Worm (Caenorhabditis elegans): ENCODE data around the gene F53F8.6.

Gene F53F8.6

ce11 chrV:20693968-20694367 is 10.1 kb upstream of the F53F8.6 start:
- TF ChIP-seq F52B5.7 (tag; optimal IDR thresholded peaks at IDR 0.05): peak; percentile 62
- TF ChIP-seq akir-1 (GFP tag; optimal IDR thresholded peaks at IDR 0.05): no peak
- TF ChIP-seq Y53F4B.3 (GFP tag; IDR thresholded peaks at IDR 0.05): no peak
- no peak for TF ChIP-seq F10E7.11 (tag; optimal IDR thresholded peaks at IDR 0.05)
- peak; percentile 50 for TF ChIP-seq snpc-1.1 (tag; optimal IDR thresholded peaks at IDR 0.05; ENCODE audit: insufficient read depth)
- peak in 1 of 3 experiments; percentile 19 for TF ChIP-seq lin-35 (GFP tag; optimal IDR thresholded peaks at IDR 0.05)
- no peak for TF ChIP-seq unc-62 (GFP tag; optimal IDR thresholded peaks at IDR 0.05)
- TF ChIP-seq madf-3 (GFP tag; IDR thresholded peaks at IDR 0.05): 0 out of 2 replicates have a peak, but pooled peaks have one; percentile 40
- peak; percentile 52 for TF ChIP-seq F57C9.4 (tag; optimal IDR thresholded peaks at IDR 0.05)
- no peak for TF ChIP-seq Y79H2A.3 (GFP tag; conservative IDR thresholded peaks at IDR 0.05)
- peak; percentile 75; the same call in 1 of the 2 replicates for TF ChIP-seq Y53G8AR.9 (GFP tag; conservative IDR thresholded peaks at IDR 0.05)
- peak; percentile 77 for TF ChIP-seq die-1 (tag; optimal IDR thresholded peaks at IDR 0.05)
- peak; percentile 68 for TF ChIP-seq pbrm-1 (GFP tag; IDR thresholded peaks at IDR 0.05)
- no peak for TF ChIP-seq unc-130 (GFP tag; optimal IDR thresholded peaks at IDR 0.05)
- peak; percentile 41; the same call in 1 of the 2 replicates for TF ChIP-seq egrh-3 (GFP tag; IDR thresholded peaks at IDR 0.05)
- TF ChIP-seq nfyb-1 (GFP tag; IDR thresholded peaks at IDR 0.05): peak; percentile 84
- TF ChIP-seq nhr-179 (tag; optimal IDR thresholded peaks at IDR 0.05): peak; percentile 40
- no peak for TF ChIP-seq B0019.2 (GFP tag; conservative IDR thresholded peaks at IDR 0.05)
- TF ChIP-seq xnd-1 (tag; optimal IDR thresholded peaks at IDR 0.05): no peak
- TF ChIP-seq him-1 (tag; optimal IDR thresholded peaks at IDR 0.05): peak; percentile 81
- TF ChIP-seq hrde-1 (tag; optimal IDR thresholded peaks at IDR 0.05; ENCODE audit: borderline replicate concordance): peak; percentile 38
- TF ChIP-seq let-607 (tag; optimal IDR thresholded peaks at IDR 0.05): peak in 1 of 2 experiments; percentile 52
- no peak for TF ChIP-seq mel-28 (tag; optimal IDR thresholded peaks at IDR 0.05; ENCODE audit: borderline replicate concordance)
- TF ChIP-seq T07F8.4 (tag; optimal IDR thresholded peaks at IDR 0.05): peak; percentile 49
- peak; percentile 44; the same call in 1 of the 2 replicates for TF ChIP-seq K11D2.4 (GFP tag; IDR thresholded peaks at IDR 0.05)
- peak; percentile 66 for TF ChIP-seq hmg-1.2 (GFP tag; IDR thresholded peaks at IDR 0.05)
- TF ChIP-seq ekl-4 (GFP tag; IDR thresholded peaks at IDR 0.05): peak; percentile 56; the same call in 1 of the 2 replicates
- peak; percentile 80 for TF ChIP-seq somi-1 (GFP tag; optimal IDR thresholded peaks at IDR 0.05)
- TF ChIP-seq madf-10 (tag; optimal IDR thresholded peaks at IDR 0.05): peak; percentile 42
- TF ChIP-seq T26A5.8 (tag; optimal IDR thresholded peaks at IDR 0.05): no peak
- TF ChIP-seq ztf-28 (GFP tag; IDR thresholded peaks at IDR 0.05): 0 out of 2 replicates have a peak, but pooled peaks have one; percentile 24
- peak; percentile 70; the same call in 1 of the 2 replicates for TF ChIP-seq Y56A3A.18 (GFP tag; IDR thresholded peaks at IDR 0.05)
- TF ChIP-seq snpc-1.3 (tag; optimal IDR thresholded peaks at IDR 0.05; ENCODE audit: insufficient read depth): peak; percentile 46
- peak; percentile 22 for TF ChIP-seq snpc-4 (GFP tag; optimal IDR thresholded peaks at IDR 0.05)
- TF ChIP-seq snpc-4 (tag; optimal IDR thresholded peaks at IDR 0.05): peak in 3 of 4 experiments; percentile 13 to 73 (median 71)
- TF ChIP-seq nhr-120 (GFP tag; IDR thresholded peaks at IDR 0.05): 0 out of 2 replicates have a peak, but pooled peaks have one; percentile 36
- TF ChIP-seq ceh-27 (GFP tag; optimal IDR thresholded peaks at IDR 0.05): peak; percentile 59
- TF ChIP-seq snpc-3.4 (tag; optimal IDR thresholded peaks at IDR 0.05): peak; percentile 44
- 0 out of 2 replicates have a peak, but pooled peaks have one; percentile 18 for TF ChIP-seq attf-6 (GFP tag; IDR thresholded peaks at IDR 0.05)
- TF ChIP-seq egl-44 (GFP tag; IDR thresholded peaks at IDR 0.05): peak; percentile 65; the same call in 1 of the 2 replicates
- peak; percentile 36 for TF ChIP-seq ztf-26 (tag; optimal IDR thresholded peaks at IDR 0.05)
- TF ChIP-seq Y95B8A.8 (GFP tag; IDR thresholded peaks at IDR 0.05): peak; percentile 72; the same call in 1 of the 2 replicates
- no peak for TF ChIP-seq nfya-2 (GFP tag; IDR thresholded peaks at IDR 0.05)
- TF ChIP-seq athp-1 (tag; optimal IDR thresholded peaks at IDR 0.05): no peak
- TF ChIP-seq rcor-1 (GFP tag; IDR thresholded peaks at IDR 0.05): peak; percentile 69; the same call in 1 of the 2 replicates
- TF ChIP-seq hmg-20 (GFP tag; IDR thresholded peaks at IDR 0.05): peak; percentile 19; the same call in 1 of the 2 replicates
- no peak for TF ChIP-seq pha-4 (tag; optimal IDR thresholded peaks at IDR 0.05)

Data from whole organism, young adult.